Worm (Caenorhabditis elegans): ENCODE results near the gene vha-5.

- TF ChIP-seq nfya-1 (tag; optimal IDR thresholded peaks at IDR 0.05; ENCODE audit: borderline replicate concordance, insufficient read depth) (no peak), lin-35 (GFP tag; optimal IDR thresholded peaks at IDR 0.05) (no peak), lin-26 (GFP tag; IDR thresholded peaks at IDR 0.05) (no peak), snpc-3.4 (tag; optimal IDR thresholded peaks at IDR 0.05) (no peak), F39B2.1 (GFP tag; IDR thresholded peaks at IDR 0.05) (no peak), attf-5 (GFP tag; optimal IDR thresholded peaks at IDR 0.05) (no peak), pha-4 (tag; optimal IDR thresholded peaks at IDR 0.05) (no peak), lin-40 (tag; optimal IDR thresholded peaks at IDR 0.05) (no peak), B0261.1 (tag; optimal IDR thresholded peaks at IDR 0.05) (no peak), snpc-4 (GFP tag; optimal IDR thresholded peaks at IDR 0.05) (no peak), snpc-4 (tag; optimal IDR thresholded peaks at IDR 0.05) (no peak)
Measured at ce11 chrIV:8312105-8312504, 8.3 kb downstream of the vha-5 start.

Data from whole organism, young adult.